Worm (Caenorhabditis elegans) whole organism, midembryonic: Measurements from ENCODE around the gene mltn-13.

ENCODE experiments used
- T22C8.4 ChIP-seq: fragments of 200-800 bp; sonication (Bioruptor generic); IDR thresholded peaks from 2 replicates; pipeline ENCODE4 v1.3.6; 2022; ENCODE audit warnings: missing genetic modification characterization, missing compliant biosample characterization
- cog-1 ChIP-seq: sonication (generic microtip); optimal IDR thresholded peaks from 2 replicates; lab custom pipeline; 2016; ENCODE audit warnings: missing genetic modification characterization, missing compliant biosample characterization
- flt-1 ChIP-seq: fragments of 200-800 bp; sonication (Bioruptor generic); IDR thresholded peaks from 2 replicates; pipeline ENCODE4 v1.3.6; 2022; ENCODE audit warnings: missing genetic modification characterization, missing compliant biosample characterization
- klf-2 ChIP-seq: fragments of 200-800 bp; sonication (Bioruptor generic); conservative IDR thresholded peaks from 2 replicates; pipeline ENCODE4 v1.3.6; 2022; ENCODE audit warnings: missing genetic modification reagents, missing genetic modification characterization, missing compliant biosample characterization
- med-1 ChIP-seq: sonication (generic microtip); optimal IDR thresholded peaks from 2 replicates; lab custom pipeline; 2017; ENCODE audit warnings: missing genetic modification characterization, mild to moderate bottlenecking, missing compliant biosample characterization, antibody characterized with exemption, missing genetic modification reagents; ENCODE audit not compliant: insufficient read depth
- ref-1 ChIP-seq: fragments of 200-800 bp; sonication (Bioruptor generic); conservative IDR thresholded peaks from 2 replicates; pipeline ENCODE4 v1.3.6; 2022; ENCODE audit warnings: missing genetic modification reagents, missing genetic modification characterization, missing compliant biosample characterization
- tab-1 ChIP-seq: fragments of 200-800 bp; sonication (Bioruptor generic); IDR thresholded peaks from 2 replicates; pipeline ENCODE4 v1.3.6; 2022; ENCODE audit warnings: missing genetic modification characterization, missing compliant biosample characterization
- ztf-23 ChIP-seq: fragments of 200-800 bp; sonication (Bioruptor generic); IDR thresholded peaks from 2 replicates; pipeline ENCODE4 v1.3.6; 2022; ENCODE audit warnings: missing genetic modification reagents, missing genetic modification characterization, missing compliant biosample characterization
- ztf-29 ChIP-seq: fragments of 200-800 bp; sonication (Bioruptor generic); IDR thresholded peaks from 2 replicates; pipeline ENCODE4 v1.3.6; 2022; ENCODE audit warnings: missing genetic modification reagents, missing genetic modification characterization, missing compliant biosample characterization

mltn-13 gene

ce11 chrX:4444073-4444472, 4.1 kb downstream of the mltn-13 start:
- TF ChIP-seq ztf-29 (GFP tag; lab: Robert Waterston, UW) (peak; percentile 86; the same call in 1 of the 2 replicates), tab-1 (GFP tag; lab: Robert Waterston, UW) (peak; percentile 92), flt-1 (GFP tag; lab: Robert Waterston, UW) (peak; percentile 93), T22C8.4 (GFP tag; lab: Robert Waterston, UW) (peak; percentile 75), ztf-23 (GFP tag; lab: Robert Waterston, UW) (peak; percentile 81), klf-2 (GFP tag; lab: Robert Waterston, UW) (peak; percentile 72; the same call in 1 of the 2 replicates), cog-1 (tag; lab: Kevin White, UChicago) (peak; percentile 63), ref-1 (GFP tag; lab: Robert Waterston, UW) (peak; percentile 58), med-1 (GFP tag; lab: Kevin White, UChicago) (peak; percentile 55)

DNA sequence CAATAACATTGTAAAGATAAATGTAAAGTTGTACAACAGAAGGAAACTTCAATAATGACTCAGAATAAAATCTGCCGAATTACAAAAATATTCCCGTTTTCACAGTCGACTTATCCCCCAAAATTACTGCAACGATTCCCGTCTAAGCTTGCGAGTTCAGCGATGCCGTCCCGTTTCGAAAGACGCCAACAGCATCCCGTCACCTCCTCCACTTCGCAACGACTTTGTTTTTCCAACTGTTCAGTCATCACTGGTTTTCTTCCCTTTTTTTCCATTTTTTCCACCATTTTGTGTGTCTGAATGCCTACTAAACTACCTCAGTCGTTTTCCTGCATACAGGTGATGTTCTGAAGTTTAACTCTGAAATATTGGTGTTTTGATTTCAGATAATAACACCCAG, 7.5 kb downstream of the mltn-13 start, which contains the start of gene F15A8.1:
F15A8.1 (plus strand) TSS at position 301 of the 400 bp plus-strand sequence.
- TF ChIP-seq T22C8.4 (GFP tag; lab: Robert Waterston, UW) (no peak), tab-1 (GFP tag; lab: Robert Waterston, UW) (no peak), ztf-23 (GFP tag; lab: Robert Waterston, UW) (no peak), ztf-29 (GFP tag; lab: Robert Waterston, UW) (no peak), med-1 (GFP tag; lab: Kevin White, UChicago) (no peak), flt-1 (GFP tag; lab: Robert Waterston, UW) (no peak), cog-1 (tag; lab: Kevin White, UChicago) (no peak), klf-2 (GFP tag; lab: Robert Waterston, UW) (no peak), ref-1 (GFP tag; lab: Robert Waterston, UW) (no peak)

ce11 chrX:4439616-4440015, 8.6 kb downstream of the mltn-13 start:
- TF ChIP-seq klf-2 (GFP tag; lab: Robert Waterston, UW) (no peak), ztf-23 (GFP tag; lab: Robert Waterston, UW) (no peak), med-1 (GFP tag; lab: Kevin White, UChicago) (no peak), flt-1 (GFP tag; lab: Robert Waterston, UW) (no peak), cog-1 (tag; lab: Kevin White, UChicago) (no peak), T22C8.4 (GFP tag; lab: Robert Waterston, UW) (no peak), ref-1 (GFP tag; lab: Robert Waterston, UW) (no peak), ztf-29 (GFP tag; lab: Robert Waterston, UW) (no peak), tab-1 (GFP tag; lab: Robert Waterston, UW) (no peak)

DNA sequence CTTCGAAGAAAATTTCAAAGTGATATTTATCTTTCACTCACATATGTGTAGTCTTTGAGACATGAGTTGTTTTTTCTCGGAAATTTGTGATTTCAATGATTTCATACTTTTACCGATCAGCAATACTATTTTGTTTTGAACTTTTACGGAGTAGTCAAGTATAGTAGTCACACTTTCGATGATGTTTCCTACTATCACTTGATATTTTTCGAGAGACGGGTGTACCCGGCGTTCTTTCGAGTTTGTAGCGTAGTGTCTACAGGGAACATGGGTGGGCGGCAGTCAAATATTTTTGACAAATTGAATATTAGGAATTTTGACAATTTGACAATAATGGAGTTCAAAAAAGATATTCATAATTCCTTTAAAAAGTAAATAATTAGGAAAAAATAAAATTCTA, 9.4 kb downstream of the mltn-13 start:
- TF ChIP-seq klf-2 (GFP tag; lab: Robert Waterston, UW) (no peak), flt-1 (GFP tag; lab: Robert Waterston, UW) (no peak), ztf-29 (GFP tag; lab: Robert Waterston, UW) (no peak), med-1 (GFP tag; lab: Kevin White, UChicago) (no peak), ztf-23 (GFP tag; lab: Robert Waterston, UW) (no peak), ref-1 (GFP tag; lab: Robert Waterston, UW) (no peak)

DNA sequence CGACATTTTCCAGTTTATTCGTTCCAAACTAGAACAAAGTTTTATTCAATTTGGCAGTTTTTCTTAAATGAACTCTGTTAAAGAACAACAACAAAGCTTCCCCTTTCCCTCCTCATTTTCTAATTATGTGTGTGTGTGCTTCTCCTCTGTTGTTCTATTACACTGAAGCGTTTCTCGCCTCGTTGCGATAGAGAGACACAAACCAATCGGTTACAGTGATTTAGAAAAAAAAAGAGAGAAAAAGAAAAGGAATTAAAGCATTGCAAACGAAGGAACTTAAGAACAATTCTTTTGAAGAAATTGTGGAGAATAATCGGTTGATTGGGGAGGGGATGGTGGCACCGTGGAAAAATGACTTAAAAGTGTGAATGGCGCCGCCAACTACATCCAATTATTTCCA, 10.6 kb downstream of the mltn-13 start, which contains the start of gene cest-26:
cest-26 (minus strand) TSS at position 101 of the 400 bp plus-strand sequence.
- no peak for TF ChIP-seq cog-1 (tag; lab: Kevin White, UChicago)
- TF ChIP-seq flt-1 (GFP tag; lab: Robert Waterston, UW): no peak
- no peak for TF ChIP-seq ztf-23 (GFP tag; lab: Robert Waterston, UW)
- no peak for TF ChIP-seq klf-2 (GFP tag; lab: Robert Waterston, UW)
- no peak for TF ChIP-seq tab-1 (GFP tag; lab: Robert Waterston, UW)
- TF ChIP-seq ref-1 (GFP tag; lab: Robert Waterston, UW): no peak
- no peak for TF ChIP-seq T22C8.4 (GFP tag; lab: Robert Waterston, UW)
- TF ChIP-seq ztf-29 (GFP tag; lab: Robert Waterston, UW): no peak
- no peak for TF ChIP-seq med-1 (GFP tag; lab: Kevin White, UChicago)

ce11 chrX:4435396-4435795, 12.8 kb downstream of the mltn-13 start:
- no peak for TF ChIP-seq T22C8.4 (GFP tag; lab: Robert Waterston, UW)
- no peak for TF ChIP-seq ref-1 (GFP tag; lab: Robert Waterston, UW)
- no peak for TF ChIP-seq cog-1 (tag; lab: Kevin White, UChicago)
- TF ChIP-seq flt-1 (GFP tag; lab: Robert Waterston, UW): no peak
- no peak for TF ChIP-seq med-1 (GFP tag; lab: Kevin White, UChicago)
- TF ChIP-seq tab-1 (GFP tag; lab: Robert Waterston, UW): no peak
- no peak for TF ChIP-seq klf-2 (GFP tag; lab: Robert Waterston, UW)
- no peak for TF ChIP-seq ztf-23 (GFP tag; lab: Robert Waterston, UW)
- TF ChIP-seq ztf-29 (GFP tag; lab: Robert Waterston, UW): no peak

- TF ChIP-seq ztf-29 (GFP tag; lab: Robert Waterston, UW) (no peak), ztf-23 (GFP tag; lab: Robert Waterston, UW) (no peak), cog-1 (tag; lab: Kevin White, UChicago) (no peak), flt-1 (GFP tag; lab: Robert Waterston, UW) (no peak), T22C8.4 (GFP tag; lab: Robert Waterston, UW) (no peak), ref-1 (GFP tag; lab: Robert Waterston, UW) (no peak), med-1 (GFP tag; lab: Kevin White, UChicago) (no peak)
Observed at ce11 chrX:4434577-4434976, 13.6 kb downstream of the mltn-13 start.

ce11 chrX:4429364-4429763, 18.8 kb downstream of the mltn-13 start:
- TF ChIP-seq tab-1 (GFP tag; lab: Robert Waterston, UW): no peak
- no peak for TF ChIP-seq flt-1 (GFP tag; lab: Robert Waterston, UW)
- no peak for TF ChIP-seq T22C8.4 (GFP tag; lab: Robert Waterston, UW)
- TF ChIP-seq ztf-23 (GFP tag; lab: Robert Waterston, UW): no peak
- no peak for TF ChIP-seq ztf-29 (GFP tag; lab: Robert Waterston, UW)
- no peak for TF ChIP-seq ref-1 (GFP tag; lab: Robert Waterston, UW)
- no peak for TF ChIP-seq klf-2 (GFP tag; lab: Robert Waterston, UW)
- no peak for TF ChIP-seq cog-1 (tag; lab: Kevin White, UChicago)
- no peak for TF ChIP-seq med-1 (GFP tag; lab: Kevin White, UChicago)
